Worm (Caenorhabditis elegans) whole organism, early embryonic: ENCODE measurements around the gene folr-1.

ENCODE experiments used
- B0310.2 ChIP-seq: sonication (generic microtip); optimal IDR thresholded peaks from 2 replicates; lab custom pipeline; 2016; ENCODE audit warnings: mild to moderate bottlenecking, missing genetic modification characterization, missing compliant biosample characterization
- F13C5.2 ChIP-seq: sonication (generic microtip); optimal IDR thresholded peaks from 2 replicates; lab custom pipeline; 2017; ENCODE audit warnings: mild to moderate bottlenecking, missing genetic modification characterization, inconsistent platforms, missing compliant biosample characterization
- aly-1 ChIP-seq: sonication (generic microtip); optimal IDR thresholded peaks from 2 replicates; lab custom pipeline; 2016; ENCODE audit warnings: missing genetic modification characterization, missing compliant biosample characterization
- ama-1 ChIP-seq: fragments of 150-350 bp; optimal IDR thresholded peaks from 2 replicates; lab custom pipeline; 2014
- ceh-13 ChIP-seq: fragments of 200-800 bp; sonication (Bioruptor generic); optimal IDR thresholded peaks from 2 replicates; lab custom pipeline; 2018; ENCODE audit warnings: mild to moderate bottlenecking, missing genetic modification characterization, missing compliant biosample characterization
- ceh-36 ChIP-seq: sonication (generic microtip); optimal IDR thresholded peaks from 2 replicates; lab custom pipeline; 2016; ENCODE audit warnings: missing genetic modification characterization, inconsistent platforms, missing compliant biosample characterization
- ets-7 ChIP-seq: sonication (generic microtip); optimal IDR thresholded peaks from 2 replicates; lab custom pipeline; 2016; ENCODE audit warnings: missing genotype, missing genetic modification characterization, missing compliant biosample characterization
- flt-1 ChIP-seq: fragments of 200-800 bp; sonication (Bioruptor generic); IDR thresholded peaks from 2 replicates; pipeline ENCODE4 v1.3.6; 2022; ENCODE audit warnings: missing genetic modification characterization, missing compliant biosample characterization
- hmbx-1 ChIP-seq: sonication (generic microtip); optimal IDR thresholded peaks from 2 replicates; lab custom pipeline; 2016; ENCODE audit warnings: mild to moderate bottlenecking, missing genetic modification characterization, missing compliant biosample characterization
- hmg-4 ChIP-seq: fragments of 200-800 bp; sonication (Bioruptor generic); optimal IDR thresholded peaks from 2 replicates; lab custom pipeline; 2018; ENCODE audit warnings: mild to moderate bottlenecking, missing genetic modification characterization, missing compliant biosample characterization
- hnd-1 ChIP-seq: sonication (generic microtip); optimal IDR thresholded peaks from 2 replicates; lab custom pipeline; 2016; ENCODE audit warnings: missing genetic modification characterization, missing compliant biosample characterization
- pes-1 ChIP-seq: fragments of 200-800 bp; sonication (Bioruptor generic); IDR thresholded peaks from 2 replicates; pipeline ENCODE4 v1.3.6; 2022; ENCODE audit warnings: missing genetic modification reagents, missing genetic modification characterization, missing compliant biosample characterization
- scrt-1 ChIP-seq: fragments of 200-800 bp; sonication (Bioruptor generic); IDR thresholded peaks from 2 replicates; pipeline ENCODE4 v1.3.6; 2022; ENCODE audit warnings: missing genetic modification characterization, missing compliant biosample characterization
- sea-1 ChIP-seq: fragments of 200-800 bp; sonication (Bioruptor generic); conservative IDR thresholded peaks from 2 replicates; pipeline ENCODE4 v1.3.6; 2022; ENCODE audit warnings: missing genetic modification characterization, missing compliant biosample characterization
- tbx-11 ChIP-seq: fragments of 200-800 bp; sonication (Bioruptor generic); IDR thresholded peaks from 2 replicates; pipeline ENCODE4 v1.3.6; 2022; ENCODE audit warnings: missing genetic modification characterization, missing compliant biosample characterization
- tbx-37 ChIP-seq: fragments of 200-800 bp; sonication (Bioruptor generic); conservative IDR thresholded peaks from 2 replicates; pipeline ENCODE4 v1.3.6; 2022; ENCODE audit warnings: missing genetic modification reagents, missing genetic modification characterization, missing compliant biosample characterization
- tra-4 ChIP-seq: sonication (generic microtip); optimal IDR thresholded peaks from 2 replicates; lab custom pipeline; 2017; ENCODE audit warnings: missing genetic modification characterization, missing compliant biosample characterization

Gene folr-1

DNA sequence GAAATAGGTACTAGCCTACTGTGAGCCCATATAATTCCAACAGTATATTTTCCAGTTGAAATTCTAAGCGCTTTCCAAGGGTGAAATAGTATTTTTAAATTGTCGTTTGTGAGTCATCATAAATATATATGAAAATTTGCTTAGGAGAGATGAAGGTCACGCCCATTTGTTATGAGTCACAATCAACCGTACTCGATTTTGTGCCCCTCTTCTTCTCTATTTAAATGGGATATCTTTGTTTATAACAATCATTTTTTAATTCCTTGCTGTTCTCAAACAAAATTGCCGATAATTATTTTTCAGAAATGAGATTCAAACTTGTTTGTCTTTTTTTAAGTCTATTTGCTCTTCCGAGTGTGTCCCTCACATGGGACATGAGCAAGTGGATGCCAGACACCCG, at the start of gene folr-1:
Gene folr-1, plus strand, starts transcription at position 301 of the 400 bp plus-strand sequence.
- TF ChIP-seq pes-1 (no peak), ceh-36 (no peak), aly-1 (tag; lab: Kevin White, UChicago) (no peak)

DNA sequence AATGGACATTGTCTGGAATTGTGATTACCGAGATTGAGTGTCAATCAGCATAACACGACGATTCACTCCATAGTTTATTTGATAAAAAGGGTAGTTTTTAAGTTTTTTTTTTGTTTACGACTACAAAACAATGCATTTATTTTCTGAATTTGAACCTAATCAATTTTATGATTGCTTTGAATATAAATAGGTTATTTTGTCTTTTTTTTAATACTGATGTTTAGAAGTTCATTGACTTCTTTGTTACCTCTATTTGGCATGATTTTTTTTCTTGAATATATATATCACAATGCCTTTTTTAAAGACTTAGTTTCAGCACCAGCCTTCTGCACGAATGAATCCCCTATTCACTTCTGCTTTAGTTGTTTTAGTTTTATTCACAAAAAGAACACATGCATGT, 49.6 kb upstream of the folr-1 start, which contains the start of gene R07B1.13:
Gene R07B1.13, plus strand, starts transcription at position 301 of the 400 bp plus-strand sequence.
- TF ChIP-seq hnd-1 (tag; lab: Kevin White, UChicago) (no peak), tra-4 (tag; lab: Kevin White, UChicago) (no peak), F13C5.2 (tag; lab: Kevin White, UChicago) (no peak), hmg-4 (GFP tag; lab: Kevin White, UChicago) (no peak), pes-1 (no peak), ama-1 (lab: Kevin White, UChicago) (no peak), ets-7 (tag; lab: Kevin White, UChicago) (no peak), aly-1 (tag; lab: Kevin White, UChicago) (no peak), tbx-37 (GFP tag; lab: Robert Waterston, UW) (no peak), ceh-13 (no peak), ceh-36 (no peak), sea-1 (GFP tag; lab: Robert Waterston, UW) (no peak), B0310.2 (tag; lab: Kevin White, UChicago) (no peak), hmbx-1 (tag; lab: Kevin White, UChicago) (no peak), scrt-1 (GFP tag; lab: Robert Waterston, UW) (no peak)

DNA sequence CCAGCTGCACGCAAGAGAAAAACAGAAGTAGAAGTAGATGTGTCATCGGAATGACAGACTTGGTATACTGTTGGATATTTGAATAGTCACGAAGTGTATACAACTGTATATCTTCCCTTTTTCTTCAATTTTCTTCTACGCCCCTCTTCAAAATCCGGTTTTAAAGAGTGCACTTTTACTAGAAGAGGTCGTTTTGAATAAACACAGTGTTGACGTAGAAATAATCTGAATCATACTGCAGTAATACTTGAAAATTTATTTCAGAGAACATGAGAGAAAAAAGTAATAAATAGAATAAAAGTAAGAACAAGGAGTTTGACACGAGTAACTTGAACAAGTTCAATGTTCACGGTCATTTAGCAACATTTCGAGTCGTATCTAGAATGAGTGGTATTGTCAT, 46.5 kb upstream of the folr-1 start, which contains the start of gene R07B1.8:
Gene R07B1.8, minus strand, starts transcription at position 101 of the 400 bp plus-strand sequence.
- TF ChIP-seq B0310.2 (tag; lab: Kevin White, UChicago) (no peak), hnd-1 (tag; lab: Kevin White, UChicago) (no peak), tbx-37 (GFP tag; lab: Robert Waterston, UW) (no peak), tbx-11 (GFP tag; lab: Robert Waterston, UW) (no peak)

- TF ChIP-seq ets-7 (tag; lab: Kevin White, UChicago) (no peak), ceh-13 (no peak), sea-1 (GFP tag; lab: Robert Waterston, UW) (no peak), tbx-37 (GFP tag; lab: Robert Waterston, UW) (no peak), tra-4 (tag; lab: Kevin White, UChicago) (no peak), flt-1 (GFP tag; lab: Robert Waterston, UW) (no peak), scrt-1 (GFP tag; lab: Robert Waterston, UW) (no peak), ama-1 (lab: Kevin White, UChicago) (no peak), B0310.2 (tag; lab: Kevin White, UChicago) (no peak), hnd-1 (tag; lab: Kevin White, UChicago) (no peak)
These were observed 42.0 kb upstream of the folr-1 start, which contains the start of gene R07B1.9 for ce11 chrX:9877117-9877516. R07B1.9 (plus strand) TSS chrX:9877417.

- TF ChIP-seq F13C5.2 (tag; lab: Kevin White, UChicago) (no peak), sea-1 (GFP tag; lab: Robert Waterston, UW) (no peak), hmg-4 (GFP tag; lab: Kevin White, UChicago) (no peak), aly-1 (tag; lab: Kevin White, UChicago) (no peak), ceh-13 (no peak), B0310.2 (tag; lab: Kevin White, UChicago) (no peak), ceh-36 (no peak), flt-1 (GFP tag; lab: Robert Waterston, UW) (no peak), tra-4 (tag; lab: Kevin White, UChicago) (no peak)
These were observed 37.0 kb upstream of the folr-1 start, which contains the start of gene glo-1 for ce11 chrX:9882112-9882511. glo-1 (minus strand) TSS chrX:9882212.

DNA sequence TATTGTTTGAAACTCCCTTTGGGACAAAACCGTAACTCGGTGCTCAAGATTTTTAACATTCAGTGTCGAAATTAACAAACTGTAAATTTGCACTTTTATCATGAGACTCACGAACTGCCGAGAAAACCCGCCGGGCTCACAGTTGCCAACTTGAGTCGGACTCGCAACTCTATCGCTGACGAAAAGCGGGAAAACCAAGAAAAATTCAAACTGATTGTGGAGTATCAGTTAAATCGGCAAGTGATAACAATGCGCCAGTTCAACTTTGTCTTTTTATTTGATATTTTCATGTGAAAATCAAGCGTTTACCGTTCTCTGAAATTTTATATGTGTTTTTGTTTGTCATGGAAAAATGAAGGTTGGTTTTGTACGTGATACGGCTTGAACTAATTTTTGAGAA, 36.5 kb upstream of the folr-1 start:
- TF ChIP-seq flt-1 (GFP tag; lab: Robert Waterston, UW) (no peak), ceh-13 (no peak), aly-1 (tag; lab: Kevin White, UChicago) (no peak), hnd-1 (tag; lab: Kevin White, UChicago) (no peak), B0310.2 (tag; lab: Kevin White, UChicago) (no peak), ceh-36 (no peak), hmg-4 (GFP tag; lab: Kevin White, UChicago) (no peak), tbx-11 (GFP tag; lab: Robert Waterston, UW) (no peak), tbx-37 (GFP tag; lab: Robert Waterston, UW) (no peak), scrt-1 (GFP tag; lab: Robert Waterston, UW) (no peak), pes-1 (no peak), sea-1 (GFP tag; lab: Robert Waterston, UW) (no peak), hmbx-1 (tag; lab: Kevin White, UChicago) (no peak), ama-1 (lab: Kevin White, UChicago) (no peak), tra-4 (tag; lab: Kevin White, UChicago) (no peak), F13C5.2 (tag; lab: Kevin White, UChicago) (no peak), ets-7 (tag; lab: Kevin White, UChicago) (no peak)

- TF ChIP-seq ceh-13: no peak
- no peak for TF ChIP-seq tra-4 (tag; lab: Kevin White, UChicago)
- TF ChIP-seq ets-7 (tag; lab: Kevin White, UChicago): no peak
- no peak for TF ChIP-seq ama-1 (lab: Kevin White, UChicago)
- TF ChIP-seq flt-1 (GFP tag; lab: Robert Waterston, UW): no peak
- TF ChIP-seq tbx-37 (GFP tag; lab: Robert Waterston, UW): no peak
- no peak for TF ChIP-seq scrt-1 (GFP tag; lab: Robert Waterston, UW)
- no peak for TF ChIP-seq ceh-36
- TF ChIP-seq aly-1 (tag; lab: Kevin White, UChicago): no peak
- no peak for TF ChIP-seq pes-1
- TF ChIP-seq F13C5.2 (tag; lab: Kevin White, UChicago): no peak
- TF ChIP-seq sea-1 (GFP tag; lab: Robert Waterston, UW): no peak
- TF ChIP-seq hmbx-1 (tag; lab: Kevin White, UChicago): no peak
- TF ChIP-seq hnd-1 (tag; lab: Kevin White, UChicago): no peak
- no peak for TF ChIP-seq B0310.2 (tag; lab: Kevin White, UChicago)
- no peak for TF ChIP-seq tbx-11 (GFP tag; lab: Robert Waterston, UW)
These were observed 35.2 kb upstream of the folr-1 start, which contains the start of gene mrp-4 for ce11 chrX:9883837-9884324. mrp-4 (plus strand) TSS chrX:9884274.
